Fruit fly (Drosophila melanogaster) whole organism, pupa: ENCODE results near the gene Osi19.

Experiments
- CG10348 ChIP-seq: fragments of 200-800 bp; sonication (Bioruptor generic); IDR thresholded peaks from 2 replicates; pipeline ENCODE4 v1.3.6; 2022; ENCODE audit warnings: missing biosample characterization, missing genetic modification characterization
- CG12605 ChIP-seq: fragments of 200-800 bp; sonication (Bioruptor generic); IDR thresholded peaks from 2 replicates; pipeline ENCODE4 v1.3.6; 2022; ENCODE audit warnings: missing biosample characterization, missing genetic modification characterization
- CG13204 ChIP-seq: fragments of 200-800 bp; sonication (Bioruptor generic); optimal IDR thresholded peaks from 2 replicates; lab custom pipeline; 2018; ENCODE audit warnings: missing biosample characterization, mild to moderate bottlenecking, missing genetic modification characterization, moderate library complexity
- CG14655 ChIP-seq: fragments of 200-800 bp; sonication (Bioruptor generic); optimal IDR thresholded peaks from 3 replicates; lab custom pipeline; 2017; ENCODE audit warnings: mild to moderate bottlenecking, missing biosample characterization, missing genetic modification reagents, missing genetic modification characterization
- CG15710 ChIP-seq: fragments of 200-800 bp; sonication (Bioruptor generic); optimal IDR thresholded peaks from 2 replicates; lab custom pipeline; 2018; ENCODE audit warnings: missing biosample characterization, mild to moderate bottlenecking, missing genetic modification characterization, moderate library complexity
- CG17806 ChIP-seq: fragments of 200-800 bp; sonication (Bioruptor generic); optimal IDR thresholded peaks from 2 replicates; lab custom pipeline; 2018; ENCODE audit warnings: missing biosample characterization, mild to moderate bottlenecking, missing genetic modification characterization, moderate library complexity
- CG32121 ChIP-seq: fragments of 200-800 bp; sonication (Bioruptor generic); IDR thresholded peaks from 2 replicates; pipeline ENCODE4 v1.3.6; 2022; ENCODE audit warnings: missing biosample characterization, missing genetic modification characterization
- CG34367 ChIP-seq: fragments of 200-800 bp; sonication (Bioruptor generic); optimal IDR thresholded peaks from 2 replicates; lab custom pipeline; 2018; ENCODE audit warnings: missing biosample characterization, mild to moderate bottlenecking, missing genetic modification characterization
- CG4496 ChIP-seq: fragments of 200-800 bp; sonication (Bioruptor generic); IDR thresholded peaks from 3 replicates; pipeline ENCODE4 v1.3.6; 2022; ENCODE audit warnings: missing biosample characterization, missing genetic modification characterization
- CG8159 ChIP-seq: fragments of 200-800 bp; sonication (Bioruptor generic); optimal IDR thresholded peaks from 3 replicates; lab custom pipeline; 2018; ENCODE audit warnings: missing biosample characterization, mild to moderate bottlenecking, missing genetic modification characterization, moderate library complexity
- CG8301 ChIP-seq: fragments of 200-800 bp; sonication (Bioruptor generic); optimal IDR thresholded peaks from 2 replicates; lab custom pipeline; 2018; ENCODE audit warnings: missing biosample characterization, mild to moderate bottlenecking, missing genetic modification characterization
- CG9948 ChIP-seq: fragments of 200-800 bp; sonication (Bioruptor generic); optimal IDR thresholded peaks from 2 replicates; lab custom pipeline; 2018; ENCODE audit warnings: missing biosample characterization, mild to moderate bottlenecking, missing genetic modification characterization, moderate library complexity
- D1 ChIP-seq: fragments of 200-800 bp; sonication (Bioruptor generic); optimal IDR thresholded peaks from 2 replicates; lab custom pipeline; 2018; ENCODE audit warnings: missing biosample characterization, mild to moderate bottlenecking, missing genetic modification characterization, moderate library complexity
- EcR ChIP-seq: fragments of 200-800 bp; sonication (Bioruptor generic); optimal IDR thresholded peaks from 3 replicates; lab custom pipeline; 2019; ENCODE audit warnings: missing biosample characterization, missing genetic modification characterization, mild to moderate bottlenecking, moderate library complexity, missing genetic modification reagents
- Ets98B ChIP-seq: fragments of 200-800 bp; sonication (Bioruptor generic); IDR thresholded peaks from 2 replicates; pipeline ENCODE4 v1.3.6; 2022; ENCODE audit warnings: missing biosample characterization, missing genetic modification characterization
- Pif1A ChIP-seq: fragments of 200-800 bp; sonication (Bioruptor generic); optimal IDR thresholded peaks from 3 replicates; lab custom pipeline; 2016; ENCODE audit warnings: missing biosample characterization, missing genetic modification characterization
- Pif1B ChIP-seq: fragments of 200-800 bp; sonication (Bioruptor generic); optimal IDR thresholded peaks from 3 replicates; lab custom pipeline; 2016; ENCODE audit warnings: missing biosample characterization, missing genetic modification characterization
- Snoo ChIP-seq: fragments of 200-800 bp; sonication (Bioruptor generic); optimal IDR thresholded peaks from 3 replicates; lab custom pipeline; 2017; ENCODE audit warnings: missing biosample characterization, mild to moderate bottlenecking, missing genetic modification characterization, inconsistent platforms
- fd96Ca ChIP-seq: fragments of 200-800 bp; sonication (Bioruptor generic); IDR thresholded peaks from 3 replicates; pipeline ENCODE4 v1.3.6; 2022; ENCODE audit warnings: missing biosample characterization, missing genetic modification characterization
- gl ChIP-seq: fragments of 200-800 bp; sonication (Bioruptor generic); optimal IDR thresholded peaks from 2 replicates; lab custom pipeline; 2018; ENCODE audit warnings: missing biosample characterization, mild to moderate bottlenecking, missing genetic modification characterization
- rn ChIP-seq: fragments of 200-800 bp; sonication (Bioruptor generic); IDR thresholded peaks from 2 replicates; pipeline ENCODE4 v1.3.6; 2022; ENCODE audit warnings: missing biosample characterization, missing genetic modification characterization

Osi19 gene

DNA sequence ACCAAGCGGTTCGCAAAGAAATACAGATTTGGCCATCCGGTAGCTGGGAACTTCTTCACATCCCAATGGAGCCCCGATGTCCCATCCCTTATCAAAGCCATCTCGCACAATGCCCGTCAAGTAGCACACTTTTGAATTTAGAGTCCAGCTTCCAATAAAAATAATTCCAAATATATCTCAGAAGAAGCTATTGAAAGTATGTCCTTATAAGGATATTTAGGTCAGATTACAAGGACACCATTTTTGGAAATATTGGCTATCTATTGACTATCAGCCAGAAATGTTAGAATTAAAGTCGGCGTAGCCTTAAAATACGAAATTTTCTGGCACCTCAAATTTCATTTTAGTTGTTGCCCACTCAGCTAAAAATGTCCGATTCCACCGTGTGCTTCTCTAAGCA, 7.5 kb downstream of the Osi19 start, which contains the start of gene CG10298:
Gene CG10298, plus strand, starts transcription at position 301 of the 400 bp plus-strand sequence.
- TF ChIP-seq CG8159 (tag; lab: Kevin White, UChicago), result no peak
- TF ChIP-seq CG4496 (GFP tag; lab: Robert Waterston, UW), result no peak
- TF ChIP-seq CG34367 (tag; lab: Kevin White, UChicago), result no peak
- no peak for TF ChIP-seq Pif1B (GFP tag; lab: Kevin White, UChicago)
- TF ChIP-seq CG10348 (GFP tag; lab: Robert Waterston, UW), result no peak
- TF ChIP-seq D1 (tag; lab: Kevin White, UChicago), result no peak
- TF ChIP-seq Snoo (tag; lab: Kevin White, UChicago), result no peak
- no peak for TF ChIP-seq CG15710 (tag; lab: Kevin White, UChicago)
- no peak for TF ChIP-seq rn (GFP tag; lab: Robert Waterston, UW)
- TF ChIP-seq CG14655 (GFP tag; lab: Kevin White, UChicago), result no peak
- no peak for TF ChIP-seq gl (tag; lab: Kevin White, UChicago)
- TF ChIP-seq fd96Ca (GFP tag; lab: Robert Waterston, UW), result no peak
- no peak for TF ChIP-seq CG13204 (GFP tag; lab: Kevin White, UChicago)
- TF ChIP-seq Ets98B (GFP tag; lab: Robert Waterston, UW), result no peak
- TF ChIP-seq CG9948 (tag; lab: Kevin White, UChicago), result no peak

- peak; percentile 12 for TF ChIP-seq Pif1A (GFP tag; lab: Kevin White, UChicago)
- no peak for TF ChIP-seq CG13204 (GFP tag; lab: Kevin White, UChicago)
- TF ChIP-seq fd96Ca (GFP tag; lab: Robert Waterston, UW), result peak; percentile 34; the same call in 1 of the 3 replicates
- TF ChIP-seq CG14655 (GFP tag; lab: Kevin White, UChicago), result no peak
- TF ChIP-seq Ets98B (GFP tag; lab: Robert Waterston, UW), result peak; percentile 6; the same call in 1 of the 2 replicates
- TF ChIP-seq Snoo (tag; lab: Kevin White, UChicago), result no peak
- no peak for TF ChIP-seq CG9948 (tag; lab: Kevin White, UChicago)
- peak; percentile 26 for TF ChIP-seq Pif1B (GFP tag; lab: Kevin White, UChicago)
- TF ChIP-seq rn (GFP tag; lab: Robert Waterston, UW), result no peak
- TF ChIP-seq CG8159 (tag; lab: Kevin White, UChicago), result peak; percentile 8
- TF ChIP-seq gl (tag; lab: Kevin White, UChicago), result no peak
- TF ChIP-seq CG8301 (tag; lab: Kevin White, UChicago), result no peak
- no peak for TF ChIP-seq EcR (GFP tag; lab: Kevin White, UChicago)
- no peak for TF ChIP-seq CG15710 (tag; lab: Kevin White, UChicago)
- 0 out of 2 replicates have a peak, but pooled peaks have one; percentile 12 for TF ChIP-seq CG32121 (GFP tag; lab: Robert Waterston, UW)
- TF ChIP-seq CG10348 (GFP tag; lab: Robert Waterston, UW), result no peak
- no peak for TF ChIP-seq CG12605
- no peak for TF ChIP-seq CG4496 (GFP tag; lab: Robert Waterston, UW)
- TF ChIP-seq CG34367 (tag; lab: Kevin White, UChicago), result no peak
- no peak for TF ChIP-seq CG17806 (tag; lab: Kevin White, UChicago)
- peak; percentile 11 for TF ChIP-seq D1 (tag; lab: Kevin White, UChicago)
Measured at dm6 chr3R:6343396-6344239, 8.5 kb downstream of the Osi19 start, which contains the start of gene CG17919. Gene CG17919 (plus strand): TSS chr3R:6344029.

- TF ChIP-seq Pif1A (GFP tag; lab: Kevin White, UChicago) (no peak), CG8159 (tag; lab: Kevin White, UChicago) (no peak), CG4496 (GFP tag; lab: Robert Waterston, UW) (no peak), Pif1B (GFP tag; lab: Kevin White, UChicago) (no peak), rn (GFP tag; lab: Robert Waterston, UW) (no peak), D1 (tag; lab: Kevin White, UChicago) (no peak), CG17806 (tag; lab: Kevin White, UChicago) (no peak), CG8301 (tag; lab: Kevin White, UChicago) (no peak), CG34367 (tag; lab: Kevin White, UChicago) (no peak)
Measured at dm6 chr3R:6345814-6346213, 10.7 kb downstream of the Osi19 start, which contains the start of the genes SmD2 and CG18048. Gene SmD2 (minus strand): TSS chr3R:6345911. Gene CG18048 (plus strand): TSS chr3R:6346111.

DNA sequence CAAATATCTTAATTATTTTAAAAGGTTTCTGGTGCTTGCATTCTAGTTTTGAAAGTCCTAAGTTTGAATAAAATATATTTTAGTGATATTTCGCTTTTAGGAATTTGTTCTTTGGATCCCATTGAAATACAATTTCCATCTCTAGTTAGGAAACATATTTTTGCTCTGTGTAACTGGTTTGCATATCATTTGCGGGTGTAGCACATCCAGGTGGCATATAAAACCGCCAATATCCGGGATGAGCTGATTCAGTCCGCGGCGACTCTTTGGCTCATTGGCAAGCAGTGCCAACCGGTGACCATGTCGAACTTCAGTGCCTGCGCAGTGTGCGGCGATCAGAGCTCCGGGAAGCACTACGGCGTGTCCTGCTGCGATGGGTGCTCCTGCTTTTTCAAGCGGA, 13.8 kb downstream of the Osi19 start, which contains the start of gene Hr83:
Gene Hr83, plus strand, starts transcription at position 301 of the 400 bp plus-strand sequence.
- TF ChIP-seq CG12605 (no peak), CG8159 (tag; lab: Kevin White, UChicago) (no peak), CG34367 (tag; lab: Kevin White, UChicago) (no peak), Ets98B (GFP tag; lab: Robert Waterston, UW) (no peak), gl (tag; lab: Kevin White, UChicago) (no peak), CG9948 (tag; lab: Kevin White, UChicago) (no peak), EcR (GFP tag; lab: Kevin White, UChicago) (no peak), CG15710 (tag; lab: Kevin White, UChicago) (no peak), CG17806 (tag; lab: Kevin White, UChicago) (no peak), Snoo (tag; lab: Kevin White, UChicago) (no peak), CG10348 (GFP tag; lab: Robert Waterston, UW) (no peak), D1 (tag; lab: Kevin White, UChicago) (no peak), CG13204 (GFP tag; lab: Kevin White, UChicago) (no peak), CG14655 (GFP tag; lab: Kevin White, UChicago) (no peak), CG8301 (tag; lab: Kevin White, UChicago) (no peak), CG32121 (GFP tag; lab: Robert Waterston, UW) (no peak)
- TF ChIP-seq, all 21 proteins: peak for 0
